Worm (Caenorhabditis elegans): ENCODE measurements around the gene hrg-10.

Gene hrg-10

DNA sequence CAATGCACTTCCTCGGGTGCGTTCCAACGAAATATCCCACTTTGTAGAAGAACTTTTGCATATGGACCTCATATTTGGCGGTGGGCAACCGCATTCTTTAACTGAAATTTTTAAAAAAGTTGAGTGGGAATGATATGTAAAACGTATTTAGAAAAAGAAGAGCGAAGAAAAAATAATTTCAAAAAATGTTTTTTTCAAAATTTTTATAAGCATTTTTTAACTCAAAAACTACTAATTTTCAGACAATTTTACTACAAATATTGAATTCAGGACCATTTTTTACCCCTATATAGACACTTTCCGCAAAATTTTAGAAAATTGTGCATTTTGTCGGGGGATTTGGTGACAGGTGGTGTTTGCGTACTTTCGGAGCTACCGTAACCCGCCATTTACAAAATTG, 25.8 kb downstream of the hrg-10 start, which contains the start of gene ptr-22:
TSS of gene ptr-22 (minus strand) at position 101 of the 400 bp plus-strand sequence.
- TF ChIP-seq zag-1 (tag; optimal IDR thresholded peaks at IDR 0.05) (no peak), nhr-23 (tag; optimal IDR thresholded peaks at IDR 0.05) (no peak), nhr-28 (tag; optimal IDR thresholded peaks at IDR 0.05) (no peak)

DNA sequence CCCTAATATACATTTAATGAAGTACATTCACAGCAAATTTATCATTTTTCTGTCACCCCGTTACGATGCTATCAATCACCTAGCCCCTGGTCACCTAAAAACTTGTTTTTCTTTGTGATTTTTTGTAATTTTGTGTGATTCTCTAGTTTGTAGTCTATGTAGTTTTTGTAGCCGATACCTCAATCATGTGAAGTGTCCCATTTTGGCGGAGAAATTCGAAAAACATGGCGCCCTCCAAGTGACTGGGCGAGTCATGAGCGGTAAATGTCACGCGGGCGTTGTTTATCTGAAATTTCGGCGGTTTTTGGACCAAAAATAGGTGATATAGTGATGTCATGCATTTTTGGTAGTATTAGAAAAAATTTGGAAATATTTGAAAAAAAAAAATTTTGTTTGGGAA, 26.4 kb downstream of the hrg-10 start:
- TF ChIP-seq snpc-4 (tag; optimal IDR thresholded peaks at IDR 0.05) (no peak), ceh-9 (tag; optimal IDR thresholded peaks at IDR 0.05) (no peak), nhr-25 (tag; optimal IDR thresholded peaks at IDR 0.05) (no peak), nhr-77 (tag; optimal IDR thresholded peaks at IDR 0.05) (no peak), eor-1 (tag; optimal IDR thresholded peaks at IDR 0.05) (no peak), nhr-23 (tag; optimal IDR thresholded peaks at IDR 0.05) (no peak), skn-1 (tag; optimal IDR thresholded peaks at IDR 0.05) (no peak), egl-5 (tag; optimal IDR thresholded peaks at IDR 0.05) (no peak), nhr-11 (tag; optimal IDR thresholded peaks at IDR 0.05) (no peak), fkh-2 (tag; optimal IDR thresholded peaks at IDR 0.05) (no peak), fos-1 (tag; optimal IDR thresholded peaks at IDR 0.05) (no peak), sea-2 (GFP tag; optimal IDR thresholded peaks at IDR 0.05) (no peak), elt-3 (tag; optimal IDR thresholded peaks at IDR 0.05) (no peak), nhr-67 (tag; optimal IDR thresholded peaks at IDR 0.05) (no peak), elt-1 (tag; optimal IDR thresholded peaks at IDR 0.05) (no peak), lsy-12 (tag; optimal IDR thresholded peaks at IDR 0.05) (no peak), lin-15B (tag; optimal IDR thresholded peaks at IDR 0.05) (no peak), zag-1 (tag; optimal IDR thresholded peaks at IDR 0.05) (no peak)

DNA sequence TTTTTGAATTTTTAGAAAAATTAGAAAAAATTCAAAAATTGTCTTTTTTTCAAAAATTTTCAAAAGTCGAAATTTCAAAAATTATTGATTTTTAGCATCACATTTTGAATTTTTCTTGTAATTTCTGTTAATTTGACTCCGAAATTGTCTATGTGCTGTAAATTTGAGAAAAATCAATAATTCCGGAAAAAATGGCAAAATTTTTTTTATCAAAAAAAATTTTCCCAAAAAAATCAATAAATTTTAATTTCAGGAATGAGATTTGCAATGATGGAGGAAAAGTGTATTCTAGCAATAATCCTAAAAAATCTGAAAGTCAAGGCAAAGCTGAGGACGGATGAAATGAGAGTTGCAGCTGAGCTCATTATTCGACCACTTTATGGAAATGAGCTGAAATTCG, 39.7 kb downstream of the hrg-10 start:
- TF ChIP-seq ceh-28 (tag; optimal IDR thresholded peaks at IDR 0.05) (peak; percentile 67), nhr-67 (tag; optimal IDR thresholded peaks at IDR 0.05) (no peak), ceh-9 (tag; optimal IDR thresholded peaks at IDR 0.05) (no peak), ztf-11 (tag; optimal IDR thresholded peaks at IDR 0.05) (no peak), elt-2 (tag; optimal IDR thresholded peaks at IDR 0.05) (no peak), snpc-4 (tag; optimal IDR thresholded peaks at IDR 0.05) (no peak), unc-62 (GFP tag; optimal IDR thresholded peaks at IDR 0.05) (no peak), nhr-11 (tag; optimal IDR thresholded peaks at IDR 0.05) (no peak)

DNA sequence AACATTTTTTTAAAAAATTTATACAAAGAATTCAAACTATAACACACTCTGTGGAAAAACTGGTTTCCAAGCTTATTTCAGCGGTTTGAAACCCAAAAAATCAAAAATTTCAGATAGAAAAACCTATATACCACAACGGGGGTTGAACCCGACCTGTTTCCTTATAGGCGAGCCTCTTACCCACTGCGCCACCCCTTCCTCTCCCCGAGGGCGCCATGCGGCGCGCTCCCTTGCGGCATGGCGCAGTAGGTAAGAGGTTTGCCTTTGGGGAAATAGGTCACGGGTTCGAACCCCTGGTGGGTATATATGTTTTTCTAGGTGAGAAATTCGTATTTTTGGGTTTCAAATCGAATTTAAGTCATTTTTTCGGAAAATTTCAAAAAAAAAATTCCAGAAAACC, 44.0 kb downstream of the hrg-10 start:
- TF ChIP-seq elt-1 (tag; optimal IDR thresholded peaks at IDR 0.05) (no peak), sea-2 (GFP tag; optimal IDR thresholded peaks at IDR 0.05) (no peak), fos-1 (tag; optimal IDR thresholded peaks at IDR 0.05) (no peak)

DNA sequence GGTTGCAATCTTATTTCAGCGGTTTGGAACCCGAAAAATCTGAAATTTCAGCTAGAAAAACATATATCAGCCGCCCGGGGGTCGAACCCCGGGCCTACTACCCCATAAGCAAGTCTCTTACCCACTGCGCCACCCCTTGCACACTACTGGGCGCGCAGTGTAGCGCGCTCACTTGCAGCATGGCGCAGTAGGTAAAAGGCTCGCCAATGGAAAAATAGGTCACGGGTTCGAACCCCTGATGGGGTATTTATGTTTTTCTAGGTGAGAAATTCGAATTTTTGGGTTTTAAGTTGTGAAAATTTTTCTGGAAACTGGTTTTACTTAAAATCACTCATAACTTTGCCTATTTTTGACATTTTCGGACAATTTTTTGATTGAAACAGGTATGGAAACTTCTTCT, 44.6 kb downstream of the hrg-10 start:
- TF ChIP-seq ceh-28 (tag; optimal IDR thresholded peaks at IDR 0.05): no peak
- TF ChIP-seq nhr-237 (tag; optimal IDR thresholded peaks at IDR 0.05): no peak
- no peak for TF ChIP-seq elt-2 (tag; optimal IDR thresholded peaks at IDR 0.05)
- TF ChIP-seq unc-62 (GFP tag; optimal IDR thresholded peaks at IDR 0.05): no peak
- TF ChIP-seq daf-12 (tag; optimal IDR thresholded peaks at IDR 0.05): no peak
- no peak for TF ChIP-seq ztf-4 (tag; optimal IDR thresholded peaks at IDR 0.05)
- TF ChIP-seq zag-1 (tag; optimal IDR thresholded peaks at IDR 0.05): no peak
- TF ChIP-seq nfya-1 (tag; optimal IDR thresholded peaks at IDR 0.05; ENCODE audit: insufficient read depth): no peak
- no peak for TF ChIP-seq fkh-10 (GFP tag; optimal IDR thresholded peaks at IDR 0.05)
- no peak for TF ChIP-seq nhr-43 (tag; optimal IDR thresholded peaks at IDR 0.05; ENCODE audit: poor library complexity, severe bottlenecking)
- no peak for TF ChIP-seq nhr-28 (tag; optimal IDR thresholded peaks at IDR 0.05)
- TF ChIP-seq pqm-1 (tag; optimal IDR thresholded peaks at IDR 0.05): no peak
- no peak for TF ChIP-seq nhr-67 (tag; optimal IDR thresholded peaks at IDR 0.05)
- TF ChIP-seq nhr-23 (tag; optimal IDR thresholded peaks at IDR 0.05): no peak
- no peak for TF ChIP-seq fos-1 (tag; optimal IDR thresholded peaks at IDR 0.05)
- no peak for TF ChIP-seq nhr-11 (tag; optimal IDR thresholded peaks at IDR 0.05)
- TF ChIP-seq aly-2 (tag; optimal IDR thresholded peaks at IDR 0.05): no peak

DNA sequence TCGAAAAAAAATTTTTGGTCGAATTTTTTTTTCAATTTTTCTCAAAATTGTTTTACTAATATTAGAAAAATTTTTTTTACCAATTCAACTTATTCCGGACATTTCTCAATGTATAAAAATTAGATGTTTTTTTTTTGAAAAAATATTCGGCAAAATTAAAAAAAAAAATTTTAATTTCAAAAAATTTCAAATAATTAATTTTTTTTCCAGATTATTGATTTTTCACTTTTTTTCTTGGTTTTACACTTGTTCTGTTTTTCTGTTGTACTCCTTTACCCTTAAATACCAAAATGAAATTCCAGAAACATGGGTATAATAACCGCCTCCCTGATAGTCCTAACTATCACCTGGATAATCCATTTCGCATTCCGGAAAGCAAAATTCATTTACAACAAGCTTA, 45.4 kb downstream of the hrg-10 start, which contains the start of gene cyp-42A1:
TSS of gene cyp-42A1 (plus strand) at position 301 of the 400 bp plus-strand sequence.
- TF ChIP-seq nhr-67 (tag; optimal IDR thresholded peaks at IDR 0.05) (no peak), ztf-4 (tag; optimal IDR thresholded peaks at IDR 0.05) (no peak), snpc-4 (tag; optimal IDR thresholded peaks at IDR 0.05) (no peak), hmg-11 (tag; optimal IDR thresholded peaks at IDR 0.05) (no peak), nhr-237 (tag; optimal IDR thresholded peaks at IDR 0.05) (no peak), mml-1 (tag; optimal IDR thresholded peaks at IDR 0.05) (no peak), fos-1 (tag; optimal IDR thresholded peaks at IDR 0.05) (no peak), elt-3 (tag; optimal IDR thresholded peaks at IDR 0.05) (no peak), nhr-12 (tag; optimal IDR thresholded peaks at IDR 0.05) (no peak), lin-39 (tag; optimal IDR thresholded peaks at IDR 0.05) (no peak)

Measured in whole organism, L3 larva.